Worm (Caenorhabditis elegans) whole organism, young adult: ENCODE results near the gene prdm-14.

Experiments
- B0035.1 ChIP-seq: sonication (generic microtip); optimal IDR thresholded peaks from 2 replicates; lab custom pipeline; 2016; ENCODE audit warnings: missing genetic modification characterization, mild to moderate bottlenecking, missing compliant biosample characterization, missing genotype, missing genetic modification reagents
- C06A6.2 ChIP-seq: fragments of 200-800 bp; sonication (Bioruptor generic); conservative IDR thresholded peaks from 2 replicates; pipeline ENCODE4 v1.3.6; 2022; ENCODE audit warnings: missing genetic modification characterization, missing compliant biosample characterization
- ama-1 ChIP-seq, 3 experiments: fragments of 150-350 bp in 1 of 3; sonication (generic microtip) in 2 of 3; optimal IDR thresholded peaks; 2 replicates each; lab custom pipeline; 2014 to 2018; ENCODE audit warnings: missing biosample characterization in 2 of 3, missing genetic modification characterization in 2 of 3, missing genetic modification reagents in 2 of 3
- attf-6 ChIP-seq: fragments of 200-800 bp; sonication (Bioruptor generic); IDR thresholded peaks from 2 replicates; pipeline ENCODE4 v1.3.6; 2022; ENCODE audit warnings: missing genetic modification reagents, missing genetic modification characterization, missing compliant biosample characterization
- ceh-79 ChIP-seq: sonication (generic microtip); optimal IDR thresholded peaks from 2 replicates; lab custom pipeline; 2017; ENCODE audit warnings: mild to moderate bottlenecking, missing genetic modification characterization, missing compliant biosample characterization
- ets-4 ChIP-seq: fragments of 200-800 bp; sonication (Bioruptor generic); optimal IDR thresholded peaks from 2 replicates; lab custom pipeline; 2018; ENCODE audit warnings: mild to moderate bottlenecking, missing genetic modification characterization, missing compliant biosample characterization
- nhr-27 ChIP-seq: fragments of 200-800 bp; sonication (Bioruptor generic); optimal IDR thresholded peaks from 2 replicates; lab custom pipeline; 2018; ENCODE audit warnings: mild to moderate bottlenecking, missing genetic modification characterization, moderate library complexity, missing compliant biosample characterization
- sea-2 ChIP-seq: fragments of 200-800 bp; sonication (Bioruptor generic); IDR thresholded peaks from 2 replicates; pipeline ENCODE4 v1.3.6; 2022; ENCODE audit warnings: missing genetic modification characterization, missing compliant biosample characterization
- snpc-3.4 ChIP-seq: sonication (generic microtip); optimal IDR thresholded peaks from 2 replicates; lab custom pipeline; 2017; ENCODE audit warnings: missing genetic modification characterization, mild to moderate bottlenecking, missing compliant biosample characterization, antibody characterized with exemption, moderate library complexity, missing genotype, missing genetic modification reagents
- unc-62 ChIP-seq: fragments of 150-350 bp; optimal IDR thresholded peaks from 2 replicates; lab custom pipeline; 2014; ENCODE audit warnings: missing biosample characterization, missing genetic modification reagents, missing genetic modification characterization
- ztf-6 ChIP-seq: fragments of 200-800 bp; sonication (Bioruptor generic); IDR thresholded peaks from 2 replicates; pipeline ENCODE4 v1.3.6; 2022; ENCODE audit warnings: missing genetic modification reagents, missing genetic modification characterization, missing compliant biosample characterization

DNA sequence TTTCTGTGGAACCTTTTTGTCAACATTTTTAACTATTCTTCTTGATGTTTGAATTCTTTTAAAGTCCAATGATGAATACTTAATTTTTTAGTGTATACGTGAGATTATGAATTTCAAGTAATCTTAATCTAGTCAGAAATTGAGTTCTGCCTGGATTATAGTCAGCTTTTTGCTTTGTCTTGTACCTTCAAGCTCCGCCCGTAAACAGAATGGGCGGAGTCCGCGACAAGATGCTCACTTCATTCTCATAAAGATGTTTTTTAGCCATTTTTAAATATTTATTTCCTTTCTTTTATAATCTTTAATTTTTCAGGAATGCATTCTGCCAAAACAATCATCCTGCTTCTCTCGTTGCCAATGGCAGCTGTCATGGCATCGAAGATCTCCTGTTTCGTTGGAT, 30.9 kb downstream of the prdm-14 start, which contains the start of gene F47E1.1:
- TF ChIP-seq snpc-3.4 (tag; lab: Kevin White, UChicago) = no peak
- no peak for TF ChIP-seq attf-6 (GFP tag; lab: Robert Waterston, UW)
- no peak for TF ChIP-seq ets-4 (GFP tag; lab: Kevin White, UChicago)
- TF ChIP-seq ztf-6 (GFP tag; lab: Robert Waterston, UW) = no peak
- no peak for TF ChIP-seq C06A6.2 (GFP tag; lab: Robert Waterston, UW)
- no peak for TF ChIP-seq ama-1 (optimal IDR thresholded peaks at IDR 0.05; lab: Kevin White, UChicago)
- TF ChIP-seq ama-1 (GFP tag; optimal IDR thresholded peaks at IDR 0.05; lab: Kevin White, UChicago) = no peak
- no peak for TF ChIP-seq ceh-79 (tag; lab: Kevin White, UChicago)
- TF ChIP-seq sea-2 (GFP tag; lab: Robert Waterston, UW) = no peak
- TF ChIP-seq nhr-27 (tag; lab: Kevin White, UChicago) = no peak
- TF ChIP-seq unc-62 (GFP tag; lab: Kevin White, UChicago) = no peak
- TF ChIP-seq B0035.1 (tag; lab: Kevin White, UChicago) = no peak
